Fruit fly (Drosophila melanogaster) whole organism, adult: ENCODE results near the gene Spn28F.

ENCODE experiments used
- CG12768 ChIP-seq: fragments of 200-800 bp; sonication (Bioruptor generic); optimal IDR thresholded peaks from 2 replicates; lab custom pipeline; 2017; ENCODE audit warnings: missing biosample characterization, missing genetic modification characterization, mild to moderate bottlenecking, moderate library complexity, missing genetic modification reagents
- CG33017 ChIP-seq: fragments of 200-800 bp; sonication (Bioruptor generic); optimal IDR thresholded peaks from 2 replicates; lab custom pipeline; 2018; ENCODE audit warnings: missing biosample characterization, mild to moderate bottlenecking, missing genetic modification characterization, moderate library complexity
- Crg-1 ChIP-seq: fragments of 200-800 bp; sonication (Bioruptor generic); optimal IDR thresholded peaks from 2 replicates; lab custom pipeline; 2016; ENCODE audit warnings: missing biosample characterization, missing genetic modification characterization
- bab1 ChIP-seq: fragments of 200-800 bp; sonication (Bioruptor generic); optimal IDR thresholded peaks from 3 replicates; lab custom pipeline; 2019; ENCODE audit warnings: missing biosample characterization, mild to moderate bottlenecking, missing genetic modification characterization, moderate library complexity
- cic ChIP-seq: fragments of 200-800 bp; sonication (Bioruptor generic); optimal IDR thresholded peaks from 2 replicates; lab custom pipeline; 2017; ENCODE audit warnings: missing biosample characterization, mild to moderate bottlenecking, missing genetic modification characterization, moderate library complexity
- cnc ChIP-seq, 2 experiments: fragments of >200 bp; optimal IDR thresholded peaks; 2 replicates each; lab custom pipeline; 2017
- ovo ChIP-seq: fragments of 200-800 bp; sonication (Bioruptor generic); optimal IDR thresholded peaks from 2 replicates; lab custom pipeline; 2016; ENCODE audit warnings: missing biosample characterization, missing genetic modification characterization

- no peak for TF ChIP-seq Crg-1 (GFP tag; lab: Kevin White, UChicago)
- no peak for TF ChIP-seq cnc (optimal IDR thresholded peaks at IDR 0.05; lab: Kevin White, UChicago)
- TF ChIP-seq cic (GFP tag; lab: Kevin White, UChicago) = no peak
- TF ChIP-seq CG33017 (tag; lab: Kevin White, UChicago) = no peak
- no peak for TF ChIP-seq bab1 (GFP tag; lab: Kevin White, UChicago)
- no peak for TF ChIP-seq ovo (GFP tag; lab: Kevin White, UChicago)
- TF ChIP-seq CG12768 (GFP tag; lab: Kevin White, UChicago) = no peak
Observed at dm6 chr2L:8281872-8282271, 40.3 kb upstream of the Spn28F start.
